Fruit fly (Drosophila melanogaster) whole organism, embryonic: ENCODE data around the gene Coq7.

Experiments
- Abd-B ChIP-seq: fragments of 200-800 bp; sonication (Bioruptor generic); optimal IDR thresholded peaks from 2 replicates; lab custom pipeline; 2018; ENCODE audit warnings: missing biosample characterization, mild to moderate bottlenecking, missing genetic modification characterization, moderate library complexity
- Ada2b ChIP-seq: fragments of 200-800 bp; sonication (Bioruptor generic); IDR thresholded peaks from 2 replicates; pipeline ENCODE4 v1.3.6; 2022; ENCODE audit warnings: missing biosample characterization, missing genetic modification characterization
- Atf-2 ChIP-seq: fragments of 200-800 bp; sonication (Bioruptor generic); optimal IDR thresholded peaks from 2 replicates; lab custom pipeline; 2016; ENCODE audit warnings: missing biosample characterization, missing genetic modification characterization
- B-H1 ChIP-seq: fragments of 200-800 bp; sonication (Bioruptor generic); IDR thresholded peaks from 3 replicates; pipeline ENCODE4 v1.3.6; 2022; ENCODE audit warnings: missing biosample characterization, missing genetic modification characterization
- Bdp1 ChIP-seq: fragments of 200-800 bp; sonication (Bioruptor generic); optimal IDR thresholded peaks from 3 replicates; lab custom pipeline; 2016; ENCODE audit warnings: missing biosample characterization, missing genetic modification characterization
- CG10321 ChIP-seq: fragments of 200-800 bp; sonication (Bioruptor generic); IDR thresholded peaks from 2 replicates; pipeline ENCODE4 v1.3.6; 2022; ENCODE audit warnings: missing biosample characterization, missing genetic modification characterization
- CG13775 ChIP-seq: fragments of 200-800 bp; sonication (Bioruptor generic); optimal IDR thresholded peaks from 3 replicates; lab custom pipeline; 2017; ENCODE audit warnings: missing biosample characterization, mild to moderate bottlenecking, missing genetic modification characterization
- CG14710 ChIP-seq: fragments of 200-800 bp; sonication (Bioruptor generic); optimal IDR thresholded peaks from 3 replicates; lab custom pipeline; 2019; ENCODE audit warnings: missing biosample characterization, mild to moderate bottlenecking, missing genetic modification characterization, moderate library complexity
- CG1603 ChIP-seq: fragments of 200-800 bp; sonication (Bioruptor generic); optimal IDR thresholded peaks from 2 replicates; lab custom pipeline; 2019; ENCODE audit warnings: missing biosample characterization, mild to moderate bottlenecking, missing genetic modification characterization, moderate library complexity
- CG17328 ChIP-seq: fragments of 200-800 bp; sonication (Bioruptor generic); IDR thresholded peaks from 2 replicates; pipeline ENCODE4 v1.3.6; 2022; ENCODE audit warnings: missing biosample characterization, missing genetic modification characterization
- CG17361 ChIP-seq: fragments of 200-800 bp; sonication (Bioruptor generic); IDR thresholded peaks from 3 replicates; pipeline ENCODE4 v1.3.6; 2022; ENCODE audit warnings: missing biosample characterization, missing genetic modification characterization
- CG1792 ChIP-seq: fragments of 200-800 bp; sonication (Bioruptor generic); optimal IDR thresholded peaks from 2 replicates; lab custom pipeline; 2016; ENCODE audit warnings: missing biosample characterization, missing genetic modification characterization
- CG18262 ChIP-seq: fragments of 200-800 bp; optimal IDR thresholded peaks from 3 replicates; lab custom pipeline; 2019; ENCODE audit warnings: missing biosample characterization, mild to moderate bottlenecking, missing genetic modification characterization, moderate library complexity
- CG18619 ChIP-seq: fragments of 200-800 bp; sonication (Bioruptor generic); optimal IDR thresholded peaks from 3 replicates; lab custom pipeline; 2017; ENCODE audit warnings: missing biosample characterization, mild to moderate bottlenecking, missing genetic modification characterization
- CG32532 ChIP-seq: fragments of 200-800 bp; sonication (Bioruptor generic); IDR thresholded peaks from 2 replicates; pipeline ENCODE4 v1.3.6; 2022; ENCODE audit warnings: missing biosample characterization, missing genetic modification characterization
- CG6689 ChIP-seq: fragments of 200-800 bp; sonication (Bioruptor generic); IDR thresholded peaks from 2 replicates; pipeline ENCODE4 v1.3.6; 2022; ENCODE audit warnings: missing biosample characterization, missing genetic modification characterization
- CG6765 ChIP-seq: fragments of 200-800 bp; sonication (Bioruptor generic); optimal IDR thresholded peaks from 3 replicates; lab custom pipeline; 2017; ENCODE audit warnings: missing biosample characterization, mild to moderate bottlenecking, missing genetic modification characterization
- CG7357 ChIP-seq: fragments of 200-800 bp; sonication (Bioruptor generic); IDR thresholded peaks from 3 replicates; pipeline ENCODE4 v1.3.6; 2022; ENCODE audit warnings: missing biosample characterization, missing genetic modification characterization
- CG8359 ChIP-seq: fragments of 200-800 bp; sonication (Bioruptor generic); optimal IDR thresholded peaks from 2 replicates; lab custom pipeline; 2017; ENCODE audit warnings: missing biosample characterization, mild to moderate bottlenecking, missing genetic modification characterization, borderline replicate concordance
- CG9215 ChIP-seq: fragments of 200-800 bp; sonication (Bioruptor generic); IDR thresholded peaks from 2 replicates; pipeline ENCODE4 v1.3.6; 2022; ENCODE audit warnings: missing biosample characterization, missing genetic modification characterization
- CG9932 ChIP-seq: fragments of 200-800 bp; sonication (Bioruptor generic); IDR thresholded peaks from 2 replicates; pipeline ENCODE4 v1.3.6; 2022; ENCODE audit warnings: missing biosample characterization, missing genetic modification characterization
- Chrac-16 ChIP-seq: fragments of 200-800 bp; sonication (Bioruptor generic); optimal IDR thresholded peaks from 3 replicates; lab custom pipeline; 2016; ENCODE audit warnings: missing biosample characterization, missing genetic modification characterization
- D ChIP-seq, 2 experiments: fragments of 200-800 bp in 1 of 2; fragments of >200 bp in 1 of 2; sonication (Bioruptor generic) in 1 of 2; optimal IDR thresholded peaks; 2 replicates in 1 of 2; 3 replicates in 1 of 2; lab custom pipeline; 2017; ENCODE audit warnings: mild to moderate bottlenecking in 1 of 2, missing biosample characterization in 1 of 2, missing genetic modification characterization in 1 of 2, missing genetic modification reagents in 1 of 2
- Dbx ChIP-seq: fragments of 200-800 bp; sonication (Bioruptor generic); IDR thresholded peaks from 3 replicates; pipeline ENCODE4 v1.3.6; 2022; ENCODE audit warnings: missing biosample characterization, missing genetic modification characterization
- Dek ChIP-seq: fragments of 200-800 bp; sonication (Bioruptor generic); optimal IDR thresholded peaks from 3 replicates; lab custom pipeline; 2019; ENCODE audit warnings: missing biosample characterization, mild to moderate bottlenecking, missing genetic modification characterization, moderate library complexity
- Dip2 ChIP-seq: fragments of 200-800 bp; sonication (Bioruptor generic); IDR thresholded peaks from 2 replicates; pipeline ENCODE4 v1.3.6; 2022; ENCODE audit warnings: missing biosample characterization, missing genetic modification characterization
- Eip74EF ChIP-seq, 2 experiments: fragments of 200-800 bp in 1 of 2; fragments of >200 bp in 1 of 2; sonication (Bioruptor generic) in 1 of 2; optimal IDR thresholded peaks; 2 replicates each; lab custom pipeline; 2017 to 2019; ENCODE audit warnings: missing biosample characterization in 2 of 2, missing genetic modification characterization in 2 of 2, mild to moderate bottlenecking in 1 of 2, moderate library complexity in 1 of 2
- Ets65A ChIP-seq: fragments of 200-800 bp; sonication (Bioruptor generic); peaks from one replicate; lab custom pipeline; 2016; ENCODE audit warnings: missing biosample characterization, missing genetic modification characterization
- HHEX ChIP-seq: fragments of 200-800 bp; sonication (Bioruptor generic); optimal IDR thresholded peaks from 3 replicates; lab custom pipeline; 2017; ENCODE audit warnings: missing biosample characterization, mild to moderate bottlenecking, missing genetic modification characterization, missing genetic modification reagents
- HLH3B ChIP-seq: fragments of 200-800 bp; sonication (Bioruptor generic); IDR thresholded peaks from 2 replicates; pipeline ENCODE4 v1.3.6; 2022; ENCODE audit warnings: missing biosample characterization, missing genetic modification characterization
- Hr78 ChIP-seq, 2 experiments: fragments of 200-800 bp in 1 of 2; fragments of >200 bp in 1 of 2; sonication (Bioruptor generic) in 1 of 2; optimal IDR thresholded peaks; 2 replicates each; lab custom pipeline; 2017 to 2019; ENCODE audit warnings: missing biosample characterization in 2 of 2, missing genetic modification characterization in 2 of 2, mild to moderate bottlenecking in 1 of 2, moderate library complexity in 1 of 2
- Neu2 ChIP-seq: fragments of 200-800 bp; sonication (Bioruptor generic); optimal IDR thresholded peaks from 3 replicates; lab custom pipeline; 2016; ENCODE audit warnings: missing biosample characterization, missing genetic modification characterization, borderline replicate concordance
- Spps ChIP-seq: fragments of 200-800 bp; sonication (Bioruptor generic); optimal IDR thresholded peaks from 2 replicates; lab custom pipeline; 2018; ENCODE audit warnings: missing biosample characterization, mild to moderate bottlenecking, missing genetic modification characterization
- Vsx1 ChIP-seq: fragments of 200-800 bp; sonication (Bioruptor generic); optimal IDR thresholded peaks from 2 replicates; lab custom pipeline; 2017; ENCODE audit warnings: missing biosample characterization, mild to moderate bottlenecking, missing genetic modification characterization, missing genetic modification reagents
- Xrp1 ChIP-seq: fragments of 200-800 bp; sonication (Bioruptor generic); IDR thresholded peaks from 2 replicates; pipeline ENCODE4 v1.3.6; 2022; ENCODE audit warnings: missing biosample characterization, missing genetic modification characterization
- ase ChIP-seq: fragments of 200-800 bp; sonication (Bioruptor generic); IDR thresholded peaks from 3 replicates; pipeline ENCODE4 v1.3.6; 2022; ENCODE audit warnings: missing biosample characterization, missing genetic modification characterization
- cato ChIP-seq: fragments of 200-800 bp; sonication (Bioruptor generic); optimal IDR thresholded peaks from 2 replicates; lab custom pipeline; 2016; ENCODE audit warnings: missing biosample characterization, missing genetic modification characterization, borderline replicate concordance
- crc ChIP-seq: fragments of 200-800 bp; sonication (Bioruptor generic); optimal IDR thresholded peaks from 2 replicates; lab custom pipeline; 2016; ENCODE audit warnings: missing biosample characterization, missing genetic modification characterization
- disco-r ChIP-seq: fragments of 200-800 bp; sonication (Bioruptor generic); optimal IDR thresholded peaks from 2 replicates; lab custom pipeline; 2016; ENCODE audit warnings: missing biosample characterization, missing genetic modification characterization
- dysf ChIP-seq: fragments of 200-800 bp; sonication (Bioruptor generic); IDR thresholded peaks from 3 replicates; pipeline ENCODE4 v1.3.6; 2022; ENCODE audit warnings: missing biosample characterization, missing genetic modification characterization
- esg ChIP-seq: fragments of 200-800 bp; sonication (Bioruptor generic); conservative IDR thresholded peaks from 2 replicates; pipeline ENCODE4 v1.3.6; 2022; ENCODE audit warnings: missing biosample characterization, missing genetic modification characterization
- peb ChIP-seq: fragments of 200-800 bp; sonication (Bioruptor generic); IDR thresholded peaks from 2 replicates; pipeline ENCODE4 v1.3.6; 2022; ENCODE audit warnings: missing biosample characterization, missing genetic modification characterization
- pros ChIP-seq: fragments of 200-800 bp; sonication (Bioruptor generic); optimal IDR thresholded peaks from 3 replicates; lab custom pipeline; 2019; ENCODE audit warnings: missing biosample characterization, mild to moderate bottlenecking, missing genetic modification characterization, moderate library complexity
- ranshi ChIP-seq: fragments of 200-800 bp; sonication (Bioruptor generic); IDR thresholded peaks from 2 replicates; pipeline ENCODE4 v1.3.6; 2022; ENCODE audit warnings: missing biosample characterization, missing genetic modification characterization
- row ChIP-seq: fragments of 200-800 bp; sonication (Bioruptor generic); IDR thresholded peaks from 3 replicates; pipeline ENCODE4 v1.3.6; 2022; ENCODE audit warnings: missing biosample characterization, missing genetic modification characterization
- sens-2 ChIP-seq: fragments of 200-800 bp; sonication (Bioruptor generic); IDR thresholded peaks from 2 replicates; pipeline ENCODE4 v1.3.6; 2022; ENCODE audit warnings: missing biosample characterization, missing genetic modification characterization
- sob ChIP-seq: fragments of 200-800 bp; sonication (Bioruptor generic); IDR thresholded peaks from 2 replicates; pipeline ENCODE4 v1.3.6; 2022; ENCODE audit warnings: missing biosample characterization, missing genetic modification characterization
- tio ChIP-seq: fragments of 200-800 bp; sonication (Bioruptor generic); optimal IDR thresholded peaks from 2 replicates; lab custom pipeline; 2017; ENCODE audit warnings: missing biosample characterization, missing genetic modification characterization, inconsistent platforms
- wek ChIP-seq: fragments of 200-800 bp; sonication (Bioruptor generic); optimal IDR thresholded peaks from 3 replicates; lab custom pipeline; 2018; ENCODE audit warnings: missing biosample characterization, mild to moderate bottlenecking, missing genetic modification characterization, moderate library complexity

Gene Coq7

DNA sequence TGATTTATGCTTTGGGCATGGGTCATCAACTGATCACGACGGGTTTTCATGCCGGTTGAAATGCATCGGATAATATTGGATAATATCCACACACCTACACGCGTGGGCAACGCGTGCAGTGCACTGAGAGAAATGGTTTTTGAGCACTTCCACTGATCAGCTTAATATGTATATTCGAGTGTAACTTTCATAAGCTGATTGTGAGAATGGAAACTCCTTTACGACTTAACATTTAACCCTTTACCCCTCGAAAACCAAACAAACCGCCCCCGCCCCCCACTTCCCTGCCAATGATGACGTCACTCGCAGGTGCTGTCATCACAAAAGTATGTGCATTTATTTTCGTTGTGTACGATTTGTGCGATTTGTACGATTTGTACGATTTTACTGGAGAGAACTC lies 23.8 kb downstream of the Coq7 start (continued):
- TF ChIP-seq CG13775, result no peak
- TF ChIP-seq CG8359, result no peak
- peak; percentile 20 for TF ChIP-seq Abd-B
- 0 out of 2 replicates have a peak, but pooled peaks have one; percentile 31 for TF ChIP-seq CG17328 (GFP tag; lab: Robert Waterston, UW)
- TF ChIP-seq tio, result no peak
- TF ChIP-seq Hr78 (GFP tag; optimal IDR thresholded peaks at IDR 0.05; lab: Kevin White, UChicago), result no peak
- no peak for TF ChIP-seq Bdp1 (GFP tag; lab: Kevin White, UChicago)
- no peak for TF ChIP-seq D (optimal IDR thresholded peaks at IDR 0.05; lab: Kevin White, UChicago)
- TF ChIP-seq D (GFP tag; optimal IDR thresholded peaks at IDR 0.05; lab: Kevin White, UChicago), result peak; percentile 20
- TF ChIP-seq esg (GFP tag; lab: Robert Waterston, UW), result 0 out of 2 replicates have a peak, but pooled peaks have one; percentile 21
- peak; percentile 67 for TF ChIP-seq Ets65A (GFP tag; lab: Kevin White, UChicago)
- TF ChIP-seq CG1603 (tag; lab: Kevin White, UChicago), result peak; percentile 48
- TF ChIP-seq ase (GFP tag; lab: Robert Waterston, UW), result no peak
- no peak for TF ChIP-seq HHEX (GFP tag; lab: Kevin White, UChicago)
- TF ChIP-seq CG14710 (tag; lab: Kevin White, UChicago), result no peak
- TF ChIP-seq CG1792 (GFP tag; lab: Kevin White, UChicago), result no peak
- TF ChIP-seq ranshi (GFP tag; lab: Robert Waterston, UW), result no peak
- 0 out of 2 replicates have a peak, but pooled peaks have one; percentile 28 for TF ChIP-seq Ada2b (GFP tag; lab: Robert Waterston, UW)
- peak; percentile 23; the same call in 1 of the 2 replicates for TF ChIP-seq CG32532
- no peak for TF ChIP-seq Vsx1 (GFP tag; lab: Kevin White, UChicago)
- TF ChIP-seq sens-2, result no peak; the same call in 1 of the 2 replicates
- TF ChIP-seq Atf-2, result no peak
- 0 out of 2 replicates have a peak, but pooled peaks have one; percentile 45 for TF ChIP-seq Xrp1 (GFP tag; lab: Robert Waterston, UW)
- TF ChIP-seq Neu2, result no peak
- TF ChIP-seq Dip2 (GFP tag; lab: Robert Waterston, UW), result no peak
- peak; percentile 13; the same call in 1 of the 3 replicates for TF ChIP-seq B-H1 (GFP tag; lab: Robert Waterston, UW)
- 0 out of 2 replicates have a peak, but pooled peaks have one; percentile 19 for TF ChIP-seq HLH3B (GFP tag; lab: Robert Waterston, UW)
- TF ChIP-seq CG9215 (GFP tag; lab: Robert Waterston, UW), result peak; percentile 7; the same call in 1 of the 2 replicates
- no peak for TF ChIP-seq Spps
- TF ChIP-seq, all 482 proteins: peak for 54

DNA sequence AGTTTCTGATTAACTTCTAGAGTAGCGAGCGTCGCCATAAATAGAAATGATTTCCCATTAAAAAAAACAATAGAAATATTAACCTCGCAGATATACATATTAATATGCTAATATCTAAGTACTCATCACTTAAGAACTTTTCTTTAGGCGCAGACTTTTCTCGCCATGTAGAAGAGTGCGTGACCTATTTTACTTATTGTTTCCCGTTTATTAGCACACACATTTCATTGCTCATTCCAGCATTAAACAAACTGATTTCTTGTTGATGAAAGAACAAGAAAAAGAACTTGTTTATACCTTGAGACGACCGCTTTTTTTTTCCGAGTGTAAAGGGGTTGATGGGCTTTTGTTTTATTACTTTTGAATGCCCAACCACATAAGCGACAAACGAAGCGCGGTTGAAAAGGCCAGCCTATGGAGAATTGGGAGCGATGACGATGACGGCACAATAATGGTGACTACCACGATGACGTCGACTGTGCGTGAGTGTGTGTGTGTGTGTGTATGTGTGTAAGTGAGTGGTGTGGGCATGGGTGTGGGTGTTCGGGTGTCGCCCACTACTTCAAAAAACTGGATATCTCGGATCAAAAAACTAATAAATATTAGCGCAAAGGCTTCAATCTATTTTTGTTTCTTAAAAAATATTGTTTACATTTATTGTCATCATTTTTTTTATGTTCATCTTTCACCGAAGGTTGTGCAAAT lies 25.1 kb downstream of the Coq7 start:
- TF ChIP-seq CG10321 (GFP tag; lab: Robert Waterston, UW) (no peak), CG9932 (GFP tag; lab: Robert Waterston, UW) (peak; percentile 41), crc (GFP tag; lab: Kevin White, UChicago) (peak; percentile 10), peb (GFP tag; lab: Robert Waterston, UW) (no peak), CG7357 (GFP tag; lab: Robert Waterston, UW) (no peak), CG6765 (no peak), pros (GFP tag; lab: Kevin White, UChicago) (no peak), CG18262 (tag; lab: Kevin White, UChicago) (no peak), Chrac-16 (GFP tag; lab: Kevin White, UChicago) (no peak), CG18619 (peak; percentile 19), Dek (tag; lab: Kevin White, UChicago) (no peak), sob (0 out of 2 replicates have a peak, but pooled peaks have one; percentile 47), dysf (GFP tag; lab: Robert Waterston, UW) (0 out of 3 replicates have a peak, but pooled peaks have one; percentile 39), wek (no peak), Eip74EF (GFP tag; optimal IDR thresholded peaks at IDR 0.05; lab: Kevin White, UChicago) (peak in 1 of 2 experiments; percentile 39), row (GFP tag; lab: Robert Waterston, UW) (peak; percentile 37; the same call in 1 of the 3 replicates), disco-r (no peak), CG6689 (GFP tag; lab: Robert Waterston, UW) (0 out of 2 replicates have a peak, but pooled peaks have one; percentile 10), tio (no peak), Dbx (GFP tag; lab: Robert Waterston, UW) (no peak), cato (no peak), CG17361 (peak; percentile 62; the same call in 1 of the 3 replicates)
